Fruit fly (Drosophila melanogaster) whole organism, embryonic: ENCODE measurements around the gene BTBD9.
A peak's percentile ranks its signal among the peaks of the same experiment; 100 is the strongest.

Experiments
- Antp ChIP-seq: fragments of 200-800 bp; sonication (Bioruptor generic); optimal IDR thresholded peaks from 3 replicates; lab custom pipeline; 2016; ENCODE audit warnings: missing biosample characterization, missing genetic modification characterization
- BtbVII ChIP-seq: fragments of 200-800 bp; sonication (Bioruptor generic); optimal IDR thresholded peaks from 3 replicates; lab custom pipeline; 2017; ENCODE audit warnings: missing biosample characterization, mild to moderate bottlenecking, missing genetic modification characterization
- CG14014 ChIP-seq: fragments of 200-800 bp; sonication (Bioruptor generic); IDR thresholded peaks from 2 replicates; pipeline ENCODE4 v1.3.6; 2022; ENCODE audit warnings: missing biosample characterization, missing genetic modification characterization
- CG14441 ChIP-seq: fragments of 200-800 bp; sonication (Bioruptor generic); IDR thresholded peaks from 2 replicates; pipeline ENCODE4 v1.3.6; 2022; ENCODE audit warnings: missing biosample characterization, missing genetic modification characterization
- CG15073 ChIP-seq: fragments of 200-800 bp; sonication (Bioruptor generic); optimal IDR thresholded peaks from 2 replicates; lab custom pipeline; 2016; ENCODE audit warnings: missing biosample characterization, missing genetic modification characterization
- CG2116 ChIP-seq: fragments of 200-800 bp; sonication (Bioruptor generic); optimal IDR thresholded peaks from 3 replicates; lab custom pipeline; 2018; ENCODE audit warnings: missing biosample characterization, mild to moderate bottlenecking, missing genetic modification characterization
- CG2889 ChIP-seq: fragments of 200-800 bp; sonication (Bioruptor generic); IDR thresholded peaks from 3 replicates; pipeline ENCODE4 v1.3.6; 2022; ENCODE audit warnings: missing biosample characterization, missing genetic modification characterization
- CG30431 ChIP-seq: fragments of 200-800 bp; sonication (Bioruptor generic); optimal IDR thresholded peaks from 2 replicates; lab custom pipeline; 2017; ENCODE audit warnings: missing biosample characterization, missing genetic modification characterization
- CG31224 ChIP-seq: fragments of 200-800 bp; sonication (Bioruptor generic); IDR thresholded peaks from 2 replicates; pipeline ENCODE4 v1.3.6; 2022; ENCODE audit warnings: missing biosample characterization, missing genetic modification characterization
- CG3995 ChIP-seq: fragments of 200-800 bp; sonication (Bioruptor generic); optimal IDR thresholded peaks from 3 replicates; lab custom pipeline; 2016; ENCODE audit warnings: missing biosample characterization, missing genetic modification characterization
- CG6683 ChIP-seq: fragments of 200-800 bp; sonication (Bioruptor generic); optimal IDR thresholded peaks from 2 replicates; lab custom pipeline; 2017; ENCODE audit warnings: missing biosample characterization, mild to moderate bottlenecking, missing genetic modification characterization, missing genetic modification reagents
- CG7372 ChIP-seq: fragments of 200-800 bp; sonication (Bioruptor generic); IDR thresholded peaks from 2 replicates; pipeline ENCODE4 v1.3.6; 2022; ENCODE audit warnings: missing biosample characterization, missing genetic modification characterization
- CG8924 ChIP-seq: fragments of 200-800 bp; optimal IDR thresholded peaks from 3 replicates; lab custom pipeline; 2019; ENCODE audit warnings: missing biosample characterization, mild to moderate bottlenecking, missing genetic modification characterization, moderate library complexity
- CG9215 ChIP-seq: fragments of 200-800 bp; sonication (Bioruptor generic); IDR thresholded peaks from 2 replicates; pipeline ENCODE4 v1.3.6; 2022; ENCODE audit warnings: missing biosample characterization, missing genetic modification characterization
- CG9609 ChIP-seq: fragments of 200-800 bp; sonication (Bioruptor generic); optimal IDR thresholded peaks from 3 replicates; lab custom pipeline; 2016; ENCODE audit warnings: missing biosample characterization, missing genetic modification characterization
- CG9876 ChIP-seq: fragments of 200-800 bp; sonication (Bioruptor generic); optimal IDR thresholded peaks from 2 replicates; lab custom pipeline; 2016; ENCODE audit warnings: missing biosample characterization, missing genetic modification characterization
- Dbx ChIP-seq: fragments of 200-800 bp; sonication (Bioruptor generic); IDR thresholded peaks from 3 replicates; pipeline ENCODE4 v1.3.6; 2022; ENCODE audit warnings: missing biosample characterization, missing genetic modification characterization
- Dek ChIP-seq: fragments of 200-800 bp; sonication (Bioruptor generic); optimal IDR thresholded peaks from 3 replicates; lab custom pipeline; 2019; ENCODE audit warnings: missing biosample characterization, mild to moderate bottlenecking, missing genetic modification characterization, moderate library complexity
- Dll ChIP-seq: fragments of 200-800 bp; sonication (Bioruptor generic); IDR thresholded peaks from 4 replicates; pipeline ENCODE4 v1.3.6; 2022; ENCODE audit warnings: missing biosample characterization, missing genetic modification characterization; ENCODE audit not compliant: partially characterized antibody
- Dref ChIP-seq: fragments of 200-800 bp; sonication (Bioruptor generic); IDR thresholded peaks from 2 replicates; pipeline ENCODE4 v1.3.6; 2022; ENCODE audit warnings: missing biosample characterization, missing genetic modification characterization
- GATAe ChIP-seq: fragments of 200-800 bp; sonication (Bioruptor generic); conservative IDR thresholded peaks from 2 replicates; pipeline ENCODE4 v1.3.6; 2022; ENCODE audit warnings: missing biosample characterization, missing genetic modification characterization
- HmgZ ChIP-seq: fragments of 200-800 bp; sonication (Bioruptor generic); optimal IDR thresholded peaks from 2 replicates; lab custom pipeline; 2018; ENCODE audit warnings: missing biosample characterization, mild to moderate bottlenecking, missing genetic modification characterization
- Hsf ChIP-seq: fragments of 200-800 bp; sonication (Bioruptor generic); optimal IDR thresholded peaks from 3 replicates; lab custom pipeline; 2016; ENCODE audit warnings: missing biosample characterization, missing genetic modification characterization
- NC2α ChIP-seq: fragments of 200-800 bp; sonication (Bioruptor generic); optimal IDR thresholded peaks from 2 replicates; lab custom pipeline; 2016; ENCODE audit warnings: missing biosample characterization, missing genetic modification characterization
- Opbp ChIP-seq: fragments of 200-800 bp; sonication (Bioruptor generic); IDR thresholded peaks from 3 replicates; pipeline ENCODE4 v1.3.6; 2022; ENCODE audit warnings: missing biosample characterization, missing genetic modification characterization; ENCODE audit not compliant: partially characterized antibody
- PHDP ChIP-seq: fragments of 200-800 bp; sonication (Bioruptor generic); optimal IDR thresholded peaks from 3 replicates; lab custom pipeline; 2018; ENCODE audit warnings: missing biosample characterization, mild to moderate bottlenecking, missing genetic modification characterization, moderate library complexity
- Poxn ChIP-seq: fragments of 200-800 bp; sonication (Bioruptor generic); IDR thresholded peaks from 2 replicates; pipeline ENCODE4 v1.3.6; 2022; ENCODE audit warnings: missing biosample characterization, missing genetic modification characterization
- Side ChIP-seq: fragments of 200-800 bp; sonication (Bioruptor generic); optimal IDR thresholded peaks from 2 replicates; lab custom pipeline; 2016; ENCODE audit warnings: missing biosample characterization, missing genetic modification characterization
- Sin3A ChIP-seq: fragments of >200 bp; optimal IDR thresholded peaks from 2 replicates; lab custom pipeline; 2018
- Sry-β ChIP-seq: fragments of 200-800 bp; sonication (Bioruptor generic); optimal IDR thresholded peaks from 2 replicates; lab custom pipeline; 2018; ENCODE audit warnings: missing biosample characterization, mild to moderate bottlenecking, missing genetic modification characterization, moderate library complexity
- Xbp1 ChIP-seq: fragments of 200-800 bp; sonication (Bioruptor generic); optimal IDR thresholded peaks from 3 replicates; lab custom pipeline; 2016; ENCODE audit warnings: missing biosample characterization, mild to moderate bottlenecking, missing genetic modification characterization
- Xrp1 ChIP-seq: fragments of 200-800 bp; sonication (Bioruptor generic); IDR thresholded peaks from 2 replicates; pipeline ENCODE4 v1.3.6; 2022; ENCODE audit warnings: missing biosample characterization, missing genetic modification characterization
- bab2 ChIP-seq: fragments of 200-800 bp; sonication (Bioruptor generic); optimal IDR thresholded peaks from 2 replicates; lab custom pipeline; 2016; ENCODE audit warnings: missing biosample characterization, missing genetic modification characterization
- bsh ChIP-seq, 2 experiments: fragments of 200-800 bp; sonication (Bioruptor generic); optimal IDR thresholded peaks; 2 replicates each; lab custom pipeline; 2017 to 2018; ENCODE audit warnings: mild to moderate bottlenecking in 2 of 2, missing biosample characterization in 2 of 2, missing genetic modification characterization in 2 of 2, moderate library complexity in 1 of 2
- ci ChIP-seq: fragments of 200-800 bp; sonication (Bioruptor generic); IDR thresholded peaks from 3 replicates; pipeline ENCODE4 v1.3.6; 2022; ENCODE audit warnings: missing biosample characterization, missing genetic modification characterization
- crol ChIP-seq: fragments of 200-800 bp; sonication (Bioruptor generic); IDR thresholded peaks from 2 replicates; pipeline ENCODE4 v1.3.6; 2022; ENCODE audit warnings: missing biosample characterization, missing genetic modification characterization
- dpn ChIP-seq, 2 experiments: fragments of 200-800 bp; sonication (Bioruptor generic); optimal IDR thresholded peaks; 3 replicates each; lab custom pipeline; 2016; ENCODE audit warnings: missing biosample characterization in 2 of 2, missing genetic modification characterization in 2 of 2
- lilli ChIP-seq: fragments of 200-800 bp; sonication (Bioruptor generic); optimal IDR thresholded peaks from 3 replicates; lab custom pipeline; 2016; ENCODE audit warnings: missing biosample characterization, missing genetic modification characterization
- mam ChIP-seq: fragments of 200-800 bp; sonication (Bioruptor generic); optimal IDR thresholded peaks from 3 replicates; lab custom pipeline; 2016; ENCODE audit warnings: missing biosample characterization, missing genetic modification characterization
- mirr ChIP-seq: fragments of 200-800 bp; sonication (Bioruptor generic); optimal IDR thresholded peaks from 3 replicates; lab custom pipeline; 2018; ENCODE audit warnings: missing biosample characterization, mild to moderate bottlenecking, missing genetic modification characterization
- phol ChIP-seq: fragments of 200-800 bp; sonication (Bioruptor generic); optimal IDR thresholded peaks from 3 replicates; lab custom pipeline; 2018; ENCODE audit warnings: missing biosample characterization, mild to moderate bottlenecking, missing genetic modification characterization, moderate library complexity
- prd ChIP-seq, 3 experiments: fragments of >200 bp in 2 of 3; fragments of 200-800 bp in 1 of 3; sonication (Bioruptor generic) in 1 of 3; optimal IDR thresholded peaks in 2 of 3; IDR thresholded peaks in 1 of 3; 2 replicates in 2 of 3; 3 replicates in 1 of 3; pipeline versions ENCODE4 v1.3.6 to Lab custom; 2017 to 2022; ENCODE audit warnings: missing biosample characterization in 1 of 3, missing genetic modification characterization in 1 of 3
- sim ChIP-seq: fragments of 200-800 bp; sonication (Bioruptor generic); IDR thresholded peaks from 2 replicates; pipeline ENCODE4 v1.3.6; 2022; ENCODE audit warnings: missing biosample characterization, missing genetic modification characterization
- so ChIP-seq: fragments of 200-800 bp; sonication (Bioruptor generic); IDR thresholded peaks from 3 replicates; pipeline ENCODE4 v1.3.6; 2022; ENCODE audit warnings: missing biosample characterization, missing genetic modification characterization
- ssp ChIP-seq: fragments of 200-800 bp; sonication (Bioruptor generic); IDR thresholded peaks from 2 replicates; pipeline ENCODE4 v1.3.6; 2022; ENCODE audit warnings: missing biosample characterization, missing genetic modification characterization
- stc ChIP-seq: fragments of 200-800 bp; sonication (Bioruptor generic); IDR thresholded peaks from 2 replicates; pipeline ENCODE4 v1.3.6; 2022; ENCODE audit warnings: missing biosample characterization, missing genetic modification characterization
- tna ChIP-seq: fragments of 200-800 bp; sonication (Bioruptor generic); IDR thresholded peaks from 2 replicates; pipeline ENCODE4 v1.3.6; 2022; ENCODE audit warnings: missing biosample characterization, missing genetic modification characterization; ENCODE audit not compliant: partially characterized antibody
- unc-4 ChIP-seq: fragments of 200-800 bp; sonication (Bioruptor generic); IDR thresholded peaks from 2 replicates; pipeline ENCODE4 v1.3.6; 2022; ENCODE audit warnings: missing biosample characterization, missing genetic modification characterization; ENCODE audit not compliant: partially characterized antibody
- usp ChIP-seq: fragments of >200 bp; optimal IDR thresholded peaks from 2 replicates; lab custom pipeline; 2017; ENCODE audit warnings: missing biosample characterization, missing genetic modification characterization
- zfh2 ChIP-seq: fragments of 200-800 bp; sonication (Bioruptor generic); optimal IDR thresholded peaks from 2 replicates; lab custom pipeline; 2016; ENCODE audit warnings: missing biosample characterization, missing genetic modification characterization

BTBD9 gene

DNA sequence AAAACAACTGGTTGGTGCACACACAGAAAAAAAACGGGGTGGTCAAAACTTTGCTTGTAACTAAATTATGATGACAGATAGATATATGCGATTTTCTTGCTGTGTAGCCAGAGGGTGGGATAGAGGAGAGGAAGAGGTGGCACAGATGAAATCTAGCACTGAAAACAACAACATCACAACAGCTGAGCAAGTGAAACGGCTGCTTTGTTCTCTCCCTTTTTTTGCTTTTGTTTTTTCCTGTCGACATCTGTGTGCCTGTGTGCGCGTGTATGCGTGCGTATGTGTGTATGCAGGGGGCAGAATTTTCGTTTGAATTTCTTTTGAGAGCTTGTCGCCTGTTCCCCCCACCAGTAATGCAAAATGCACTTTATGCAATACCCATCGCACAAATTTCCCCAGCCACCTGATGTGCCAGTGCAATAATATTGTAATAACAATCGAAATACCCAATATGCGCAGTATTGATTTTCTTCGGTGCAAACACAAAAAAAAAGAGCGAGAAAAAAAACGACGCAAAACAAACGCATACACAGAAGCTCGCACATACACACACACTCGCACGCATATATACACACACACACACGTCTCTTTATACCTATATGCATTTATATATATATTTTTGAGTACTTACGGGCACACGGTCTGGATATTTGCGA, 859 bp upstream of the BTBD9 start:
- TF ChIP-seq PHDP (tag; lab: Kevin White, UChicago) (peak; percentile 47), CG15073 (GFP tag; lab: Kevin White, UChicago) (no peak), BtbVII (GFP tag; lab: Kevin White, UChicago) (peak; percentile 56), Poxn (GFP tag; lab: Robert Waterston, UW) (no peak), bsh (GFP tag; optimal IDR thresholded peaks at IDR 0.05; lab: Kevin White, UChicago) (peak; percentile 49 to 73), Sin3A (lab: Kevin White, UChicago) (no peak), ssp (GFP tag; lab: Robert Waterston, UW) (no peak), mam (GFP tag; lab: Kevin White, UChicago) (peak; percentile 81), CG31224 (GFP tag; lab: Robert Waterston, UW) (peak; percentile 17; the same call in 1 of the 2 replicates), prd (optimal IDR thresholded peaks at IDR 0.05; lab: Kevin White, UChicago) (no peak), prd (GFP tag; IDR thresholded peaks at IDR 0.05; lab: Robert Waterston, UW) (peak; percentile 66; the same call in 2 of the 3 replicates), tna (GFP tag; lab: Robert Waterston, UW) (no peak), CG7372 (GFP tag; lab: Robert Waterston, UW) (peak; percentile 38; the same call in 1 of the 2 replicates), Opbp (GFP tag; lab: Robert Waterston, UW) (no peak), CG14014 (GFP tag; lab: Robert Waterston, UW) (peak; percentile 25; the same call in 1 of the 2 replicates), Side (GFP tag; lab: Kevin White, UChicago) (peak; percentile 75), NC2α (GFP tag; lab: Kevin White, UChicago) (no peak), so (peak; percentile 58; the same call in 1 of the 3 replicates), CG8924 (tag; lab: Kevin White, UChicago) (peak; percentile 80), stc (GFP tag; lab: Robert Waterston, UW) (0 out of 2 replicates have a peak, but pooled peaks have one; percentile 5), HmgZ (tag; lab: Kevin White, UChicago) (peak; percentile 65), CG9215 (no peak; the same call in 1 of the 2 replicates), CG3995 (GFP tag; lab: Kevin White, UChicago) (no peak), CG9609 (GFP tag; lab: Kevin White, UChicago) (peak; percentile 54), CG9876 (peak; percentile 54), Sry-β (no peak), Hsf (GFP tag; lab: Kevin White, UChicago) (peak; percentile 69), usp (GFP tag; lab: Kevin White, UChicago) (no peak), dpn (GFP tag; optimal IDR thresholded peaks at IDR 0.05; lab: Kevin White, UChicago) (peak; percentile 55 to 67), CG2116 (no peak), zfh2 (peak; percentile 70), Dek (tag; lab: Kevin White, UChicago) (peak; percentile 61), bab2 (GFP tag; lab: Kevin White, UChicago) (peak; percentile 63), phol (tag; lab: Kevin White, UChicago) (peak; percentile 46), Dref (no peak), crol (peak; percentile 94), Xbp1 (GFP tag; lab: Kevin White, UChicago) (peak; percentile 61), mirr (GFP tag; lab: Kevin White, UChicago) (peak; percentile 65), lilli (GFP tag; lab: Kevin White, UChicago) (peak; percentile 80), Xrp1 (peak; percentile 66; the same call in 1 of the 2 replicates), Dll (GFP tag; lab: Robert Waterston, UW) (no peak), Antp (peak; percentile 78), sim (GFP tag; lab: Robert Waterston, UW) (no peak), CG30431 (GFP tag; lab: Kevin White, UChicago) (peak; percentile 2), CG6683 (peak; percentile 36), GATAe (GFP tag; lab: Robert Waterston, UW) (no peak), ci (GFP tag; lab: Robert Waterston, UW) (peak; percentile 65; the same call in 2 of the 3 replicates), unc-4 (GFP tag; lab: Robert Waterston, UW) (no peak), CG14441 (peak; percentile 48; the same call in 1 of the 2 replicates), Dbx (GFP tag; lab: Robert Waterston, UW) (peak; percentile 81), CG2889 (GFP tag; lab: Robert Waterston, UW) (0 out of 3 replicates have a peak, but pooled peaks have one; percentile 19)
